Worm (Caenorhabditis elegans) whole organism, midembryonic: ENCODE data around the gene B0310.2.

Experiments
- T22C8.4 ChIP-seq: fragments of 200-800 bp; sonication (Bioruptor generic); IDR thresholded peaks from 2 replicates; pipeline ENCODE4 v1.3.6; 2022; ENCODE audit warnings: missing genetic modification characterization, missing compliant biosample characterization
- cog-1 ChIP-seq: sonication (generic microtip); optimal IDR thresholded peaks from 2 replicates; lab custom pipeline; 2016; ENCODE audit warnings: missing genetic modification characterization, missing compliant biosample characterization
- flt-1 ChIP-seq: fragments of 200-800 bp; sonication (Bioruptor generic); IDR thresholded peaks from 2 replicates; pipeline ENCODE4 v1.3.6; 2022; ENCODE audit warnings: missing genetic modification characterization, missing compliant biosample characterization
- klf-2 ChIP-seq: fragments of 200-800 bp; sonication (Bioruptor generic); conservative IDR thresholded peaks from 2 replicates; pipeline ENCODE4 v1.3.6; 2022; ENCODE audit warnings: missing genetic modification reagents, missing genetic modification characterization, missing compliant biosample characterization
- med-1 ChIP-seq: sonication (generic microtip); optimal IDR thresholded peaks from 2 replicates; lab custom pipeline; 2017; ENCODE audit warnings: missing genetic modification characterization, mild to moderate bottlenecking, missing compliant biosample characterization, antibody characterized with exemption, missing genetic modification reagents; ENCODE audit not compliant: insufficient read depth
- ref-1 ChIP-seq: fragments of 200-800 bp; sonication (Bioruptor generic); conservative IDR thresholded peaks from 2 replicates; pipeline ENCODE4 v1.3.6; 2022; ENCODE audit warnings: missing genetic modification reagents, missing genetic modification characterization, missing compliant biosample characterization
- tab-1 ChIP-seq: fragments of 200-800 bp; sonication (Bioruptor generic); IDR thresholded peaks from 2 replicates; pipeline ENCODE4 v1.3.6; 2022; ENCODE audit warnings: missing genetic modification characterization, missing compliant biosample characterization
- ztf-23 ChIP-seq: fragments of 200-800 bp; sonication (Bioruptor generic); IDR thresholded peaks from 2 replicates; pipeline ENCODE4 v1.3.6; 2022; ENCODE audit warnings: missing genetic modification reagents, missing genetic modification characterization, missing compliant biosample characterization
- ztf-29 ChIP-seq: fragments of 200-800 bp; sonication (Bioruptor generic); IDR thresholded peaks from 2 replicates; pipeline ENCODE4 v1.3.6; 2022; ENCODE audit warnings: missing genetic modification reagents, missing genetic modification characterization, missing compliant biosample characterization

- no peak for TF ChIP-seq klf-2
- TF ChIP-seq T22C8.4 (GFP tag; lab: Robert Waterston, UW): no peak
- no peak for TF ChIP-seq ref-1 (GFP tag; lab: Robert Waterston, UW)
- TF ChIP-seq med-1 (GFP tag; lab: Kevin White, UChicago): no peak
- no peak for TF ChIP-seq ztf-29 (GFP tag; lab: Robert Waterston, UW)
- no peak for TF ChIP-seq flt-1 (GFP tag; lab: Robert Waterston, UW)
- TF ChIP-seq ztf-23 (GFP tag; lab: Robert Waterston, UW): no peak
- TF ChIP-seq cog-1 (tag; lab: Kevin White, UChicago): no peak
- TF ChIP-seq tab-1 (GFP tag; lab: Robert Waterston, UW): no peak
Observed at ce11 chrX:457139-457802, 49.5 kb downstream of the B0310.2 start, which contains the start of gene abu-12.
